Worm (Caenorhabditis elegans) whole organism, L3 larva: ENCODE results near the gene bmy-1.

ENCODE experiments used
- aly-2 ChIP-seq: fragments of 150-350 bp; optimal IDR thresholded peaks from 2 replicates; lab custom pipeline; 2014; ENCODE audit warnings: missing biosample characterization, missing genetic modification characterization
- elt-1 ChIP-seq: fragments of 150-350 bp; optimal IDR thresholded peaks from 2 replicates; lab custom pipeline; 2014; ENCODE audit warnings: missing biosample characterization, missing genetic modification characterization
- elt-3 ChIP-seq, 3 experiments: fragments of 150-350 bp in 1 of 3; sonication (generic microtip) in 2 of 3; optimal IDR thresholded peaks; 2 replicates in 2 of 3; 4 replicates in 1 of 3; lab custom pipeline; 2014 to 2017; ENCODE audit warnings: missing biosample characterization in 3 of 3, missing genetic modification characterization in 3 of 3
- nhr-28 ChIP-seq: fragments of 150-350 bp; optimal IDR thresholded peaks from 2 replicates; lab custom pipeline; 2014; ENCODE audit warnings: missing biosample characterization, missing genetic modification characterization

DNA sequence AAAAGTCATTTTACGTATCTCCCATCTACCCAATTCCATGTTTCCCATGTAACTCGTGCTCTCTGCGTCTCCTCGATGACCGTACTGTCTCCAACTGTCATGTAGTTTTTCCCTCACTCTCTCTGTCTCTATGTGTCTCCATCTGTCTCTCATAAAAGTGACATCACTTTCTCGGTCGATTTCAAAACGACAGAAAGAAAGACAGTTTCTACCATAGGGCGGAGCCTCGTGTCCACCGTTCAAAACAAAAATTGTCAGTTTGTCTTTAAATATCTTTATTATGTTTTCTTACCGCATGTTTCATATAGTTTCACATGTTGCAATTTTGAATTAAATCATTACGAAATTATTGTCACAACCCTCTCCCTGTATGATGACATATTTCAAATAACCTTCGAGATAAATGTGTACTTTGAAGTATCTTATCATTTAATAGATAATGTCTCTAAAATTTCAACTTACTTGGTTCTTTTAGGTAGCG lies 28.2 kb upstream of the bmy-1 start:
- peak in 2 of 3 experiments; percentile 10 to 74 for TF ChIP-seq elt-3 (tag; optimal IDR thresholded peaks at IDR 0.05; lab: Kevin White, UChicago)
- peak; percentile 43 for TF ChIP-seq nhr-28 (tag; lab: Kevin White, UChicago)
- no peak for TF ChIP-seq aly-2 (tag; lab: Kevin White, UChicago)
- no peak for TF ChIP-seq elt-1 (tag; lab: Kevin White, UChicago)
